Worm (Caenorhabditis elegans) whole organism, L3 larva: ENCODE measurements around the gene F18A12.2.

Experiments
- elt-1 ChIP-seq: fragments of 150-350 bp; optimal IDR thresholded peaks from 2 replicates; lab custom pipeline; 2014; ENCODE audit warnings: missing biosample characterization, missing genetic modification characterization
- elt-3 ChIP-seq, 3 experiments: fragments of 150-350 bp in 1 of 3; sonication (generic microtip) in 2 of 3; optimal IDR thresholded peaks; 2 replicates in 2 of 3; 4 replicates in 1 of 3; lab custom pipeline; 2014 to 2017; ENCODE audit warnings: missing biosample characterization in 3 of 3, missing genetic modification characterization in 3 of 3
- jun-1 ChIP-seq: fragments of 150-350 bp; optimal IDR thresholded peaks from 2 replicates; lab custom pipeline; 2014; ENCODE audit warnings: missing biosample characterization, missing genetic modification reagents, missing genetic modification characterization
- lin-39 ChIP-seq: fragments of 150-350 bp; optimal IDR thresholded peaks from 2 replicates; lab custom pipeline; 2018; ENCODE audit warnings: missing biosample characterization, missing genetic modification reagents, missing genetic modification characterization
- nhr-11 ChIP-seq: fragments of 150-350 bp; optimal IDR thresholded peaks from 2 replicates; lab custom pipeline; 2014; ENCODE audit warnings: missing biosample characterization, missing genetic modification characterization
- nhr-25 ChIP-seq: sonication (generic microtip); optimal IDR thresholded peaks from 2 replicates; lab custom pipeline; 2017; ENCODE audit warnings: missing biosample characterization, missing genetic modification characterization
- nhr-76 ChIP-seq: fragments of 150-350 bp; sonication (generic microtip); optimal IDR thresholded peaks from 5 replicates; lab custom pipeline; 2014; ENCODE audit warnings: missing biosample characterization, missing genetic modification characterization

DNA sequence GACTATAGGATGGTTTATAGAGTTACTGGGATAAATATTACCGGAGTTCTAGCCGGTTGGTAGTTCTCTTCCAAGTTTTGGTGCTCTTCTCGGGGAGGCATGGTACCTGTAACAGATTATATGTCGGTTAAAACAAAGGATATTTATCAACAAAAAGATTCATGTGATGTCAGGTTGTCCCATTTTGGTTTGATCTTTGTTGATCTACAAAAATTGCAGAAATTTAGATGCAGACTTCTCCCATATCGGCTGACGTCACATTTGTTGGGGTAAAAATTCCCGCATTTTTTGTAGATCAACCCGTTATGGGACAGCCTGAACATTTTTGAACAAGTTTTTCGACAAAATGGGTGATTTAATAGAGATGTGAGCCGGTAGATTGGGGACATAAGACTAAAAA, 46.6 kb upstream of the F18A12.2 start, which contains the start of gene Y49F6C.7:
- no peak for TF ChIP-seq jun-1
- no peak for TF ChIP-seq nhr-11 (tag; lab: Kevin White, UChicago)
- no peak for TF ChIP-seq nhr-76 (tag; lab: Kevin White, UChicago)
- TF ChIP-seq nhr-25 = no peak
- no peak for TF ChIP-seq elt-1 (tag; lab: Kevin White, UChicago)
- no peak for TF ChIP-seq elt-3 (tag; optimal IDR thresholded peaks at IDR 0.05; lab: Kevin White, UChicago)
- TF ChIP-seq lin-39 (tag; lab: Kevin White, UChicago) = no peak
